Worm (Caenorhabditis elegans) whole organism, mixed stage, embryonic: ENCODE results near the gene arrd-23.

Source experiments
- M03D4.4 ChIP-seq: sonication (generic microtip); optimal IDR thresholded peaks from 2 replicates; lab custom pipeline; 2017; ENCODE audit warnings: mild to moderate bottlenecking, missing genetic modification characterization, missing compliant biosample characterization
- mls-2 ChIP-seq: sonication (generic microtip); optimal IDR thresholded peaks from 2 replicates; lab custom pipeline; 2016; ENCODE audit warnings: mild to moderate bottlenecking, missing genetic modification characterization, moderate library complexity, missing compliant biosample characterization
- pha-4 ChIP-seq: fragments of 150-350 bp; optimal IDR thresholded peaks from 2 replicates; lab custom pipeline; 2018; ENCODE audit warnings: missing biosample characterization, missing genetic modification reagents, missing genetic modification characterization
- sptf-1 ChIP-seq: sonication (generic microtip); optimal IDR thresholded peaks from 2 replicates; lab custom pipeline; 2017; ENCODE audit warnings: mild to moderate bottlenecking, missing genetic modification characterization, moderate library complexity, missing compliant biosample characterization

ce11 chrX:4859582-4860095, 26.1 kb upstream of the arrd-23 start, which contains the start of gene add-1:
- TF ChIP-seq sptf-1 (no peak), mls-2 (tag; lab: Kevin White, UChicago) (no peak), M03D4.4 (tag; lab: Kevin White, UChicago) (no peak), pha-4 (tag; lab: Kevin White, UChicago) (no peak)
